Worm (Caenorhabditis elegans): ENCODE measurements around the gene col-81.

The col-81 gene

DNA sequence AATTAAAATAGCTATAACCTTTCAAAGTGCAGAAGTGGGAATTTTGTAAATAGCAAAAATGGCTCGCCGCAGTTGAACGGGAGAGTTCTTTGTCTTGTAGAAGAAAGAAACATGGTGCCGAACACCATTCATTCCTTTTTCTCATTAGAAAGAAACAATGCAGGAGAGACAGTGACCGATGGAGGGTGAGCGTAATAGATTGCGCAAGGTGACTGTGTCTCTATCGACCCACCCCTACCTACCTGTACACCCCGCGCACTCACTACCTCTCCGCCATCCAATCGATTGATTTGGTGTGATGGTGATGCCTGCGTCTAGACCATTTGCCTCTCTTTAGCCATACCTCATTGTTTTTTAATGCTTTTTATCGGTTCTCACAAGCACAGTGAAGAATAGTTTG lies 24.4 kb downstream of the col-81 start:
- TF ChIP-seq F49E8.2 (tag; optimal IDR thresholded peaks at IDR 0.05; ENCODE audit: borderline replicate concordance) = no peak
- peak; percentile 2 for TF ChIP-seq mes-2 (tag; optimal IDR thresholded peaks at IDR 0.05; ENCODE audit: poor library complexity, severe bottlenecking)

DNA sequence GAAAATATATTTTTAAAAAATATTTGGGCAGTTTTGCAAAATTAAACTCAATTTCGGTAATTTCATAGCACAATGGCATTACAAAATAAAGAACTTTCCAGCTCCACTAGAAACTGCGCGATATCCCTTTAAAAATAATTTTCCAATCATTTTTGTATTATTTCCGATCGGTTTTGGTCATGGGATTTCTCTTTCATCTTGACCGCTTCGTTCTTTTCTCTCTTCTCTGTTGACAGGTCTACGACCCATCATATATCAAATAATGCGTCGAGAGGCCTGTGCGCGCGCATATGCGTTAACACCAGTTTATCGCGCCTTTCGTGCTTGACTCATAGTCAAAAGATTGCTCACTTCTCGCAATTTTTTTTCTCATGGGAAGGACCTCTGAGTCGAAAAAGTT lies 25.0 kb downstream of the col-81 start:
- TF ChIP-seq D1046.2 (GFP tag; IDR thresholded peaks at IDR 0.05) (no peak), mes-2 (tag; optimal IDR thresholded peaks at IDR 0.05; ENCODE audit: poor library complexity, severe bottlenecking) (peak; percentile 5), aha-1 (tag) (peak; percentile 53), spr-3 (GFP tag; optimal IDR thresholded peaks at IDR 0.05) (no peak), tag-97 (GFP tag; IDR thresholded peaks at IDR 0.05) (no peak), Y105C5A.15 (GFP tag; IDR thresholded peaks at IDR 0.05) (no peak), lin-15B (tag; optimal IDR thresholded peaks at IDR 0.05) (no peak), zip-2 (tag; optimal IDR thresholded peaks at IDR 0.05) (no peak)

DNA sequence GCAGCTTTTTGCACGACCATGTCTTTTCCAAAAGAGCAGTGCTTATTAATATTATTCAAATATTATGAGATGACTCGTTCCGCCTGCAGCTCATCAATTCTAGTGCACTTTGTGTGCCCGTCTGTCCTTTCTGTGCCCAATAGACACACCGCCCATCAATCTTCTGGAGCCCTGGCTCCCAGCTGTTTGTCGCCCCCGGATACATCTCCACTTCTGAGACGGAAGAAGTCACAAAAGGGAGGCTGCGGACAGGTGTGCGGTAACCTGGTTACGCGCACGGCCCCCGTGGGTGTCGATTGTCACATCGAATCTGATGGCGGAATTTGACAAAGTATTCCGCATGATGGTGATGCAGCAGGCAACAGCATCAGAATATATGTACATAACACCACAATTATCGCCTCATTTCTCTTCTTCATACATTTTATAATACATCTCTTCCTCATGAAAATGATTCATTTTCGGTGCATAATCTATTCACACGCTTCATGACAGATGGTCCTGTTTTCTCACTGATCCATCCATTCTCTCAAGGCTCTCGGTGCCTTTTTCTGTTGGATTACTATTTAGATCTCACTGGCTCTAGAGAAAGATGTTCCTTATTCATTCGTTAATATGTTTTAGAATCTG lies 27.0 kb downstream of the col-81 start:
- no peak for TF ChIP-seq nhr-42 (GFP tag; IDR thresholded peaks at IDR 0.05)
- no peak for TF ChIP-seq ceh-62 (tag; optimal IDR thresholded peaks at IDR 0.05)
- 0 out of 2 replicates have a peak, but pooled peaks have one; percentile 26 for TF ChIP-seq egl-43 (GFP tag; IDR thresholded peaks at IDR 0.05)
- no peak for TF ChIP-seq aly-2 (tag; optimal IDR thresholded peaks at IDR 0.05)
- no peak for TF ChIP-seq F37D6.2 (tag; optimal IDR thresholded peaks at IDR 0.05)
- no peak for TF ChIP-seq dmd-8 (GFP tag; IDR thresholded peaks at IDR 0.05)
- TF ChIP-seq lim-7 (GFP tag; IDR thresholded peaks at IDR 0.05) = no peak
- TF ChIP-seq set-16 (GFP tag; IDR thresholded peaks at IDR 0.05) = peak; percentile 44
- TF ChIP-seq nhr-6 (tag; optimal IDR thresholded peaks at IDR 0.05) = no peak
- TF ChIP-seq vab-7 (GFP tag; IDR thresholded peaks at IDR 0.05) = no peak
- TF ChIP-seq Y75B8A.6 (GFP tag; IDR thresholded peaks at IDR 0.05) = no peak
- TF ChIP-seq unc-62 (GFP tag; optimal IDR thresholded peaks at IDR 0.05 in 1 of 2) = peak in 1 of 2 experiments; percentile 82
- no peak for TF ChIP-seq unc-62 (tag; optimal IDR thresholded peaks at IDR 0.05)
- TF ChIP-seq aha-1 (tag) = peak; percentile 60
- no peak for TF ChIP-seq ceh-82 (tag; optimal IDR thresholded peaks at IDR 0.05)
- TF ChIP-seq nhr-111 (GFP tag; optimal IDR thresholded peaks at IDR 0.05) = no peak
- TF ChIP-seq ztf-11 (tag; optimal IDR thresholded peaks at IDR 0.05) = no peak
- TF ChIP-seq lin-15B (tag; optimal IDR thresholded peaks at IDR 0.05) = no peak
- no peak for TF ChIP-seq hlh-30 (tag; optimal IDR thresholded peaks at IDR 0.05; ENCODE audit: insufficient read depth)
- no peak for TF ChIP-seq madf-9 (GFP tag; conservative IDR thresholded peaks at IDR 0.05)
- no peak for TF ChIP-seq jun-1 (tag; optimal IDR thresholded peaks at IDR 0.05)
- TF ChIP-seq nhr-102 (tag; optimal IDR thresholded peaks at IDR 0.05) = no peak

DNA sequence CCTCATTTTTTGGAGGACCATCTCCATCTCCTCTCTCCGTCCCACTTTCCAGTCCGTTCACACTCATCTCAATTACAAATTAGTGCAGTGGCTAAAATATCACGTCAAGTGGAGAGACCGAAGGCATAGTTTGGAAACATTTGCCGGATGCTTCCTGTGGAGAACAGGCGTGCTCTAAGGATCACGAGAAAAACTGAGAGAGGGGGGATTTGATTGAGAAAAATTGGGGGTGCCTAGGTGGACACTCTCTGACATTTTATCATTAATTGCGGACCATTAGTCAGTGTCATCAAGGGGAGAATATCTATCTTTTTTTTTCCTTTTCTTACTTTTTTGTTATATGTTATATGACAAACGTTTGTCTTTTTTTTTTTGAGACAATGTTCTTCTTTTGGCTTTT lies 31.6 kb downstream of the col-81 start:
- TF ChIP-seq tag-97 (GFP tag; IDR thresholded peaks at IDR 0.05) (no peak), hlh-11 (tag; optimal IDR thresholded peaks at IDR 0.05) (peak; percentile 4), lin-38 (GFP tag; IDR thresholded peaks at IDR 0.05) (no peak), D1046.2 (GFP tag; IDR thresholded peaks at IDR 0.05) (no peak), hlh-30 (tag; optimal IDR thresholded peaks at IDR 0.05; ENCODE audit: insufficient read depth) (peak; percentile 12), nhr-11 (tag; optimal IDR thresholded peaks at IDR 0.05) (peak; percentile 55)

DNA sequence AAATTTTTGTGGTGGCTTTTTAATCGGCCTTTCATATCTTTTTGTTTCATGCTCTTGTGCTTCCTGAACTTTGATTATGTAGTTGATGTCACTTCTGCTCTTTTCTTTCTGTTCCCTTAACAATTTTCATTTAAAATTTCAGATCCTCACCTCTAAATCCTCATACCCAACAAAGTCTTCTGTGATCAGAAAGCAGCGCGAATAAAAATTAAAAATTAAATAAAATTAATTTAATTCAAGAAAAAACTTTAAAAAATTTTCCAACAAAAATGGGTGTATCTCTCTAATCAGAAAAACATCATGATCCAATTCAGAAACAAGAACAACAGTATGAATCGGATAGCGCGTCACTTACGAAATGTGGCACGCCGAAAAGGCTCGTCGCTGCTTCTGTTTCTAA lies 38.3 kb downstream of the col-81 start, which contains the start of gene ptp-3:
Gene ptp-3 (plus strand): TSS at position 301 of the 400 bp plus-strand sequence.
- no peak for TF ChIP-seq ceh-82 (tag; optimal IDR thresholded peaks at IDR 0.05)

DNA sequence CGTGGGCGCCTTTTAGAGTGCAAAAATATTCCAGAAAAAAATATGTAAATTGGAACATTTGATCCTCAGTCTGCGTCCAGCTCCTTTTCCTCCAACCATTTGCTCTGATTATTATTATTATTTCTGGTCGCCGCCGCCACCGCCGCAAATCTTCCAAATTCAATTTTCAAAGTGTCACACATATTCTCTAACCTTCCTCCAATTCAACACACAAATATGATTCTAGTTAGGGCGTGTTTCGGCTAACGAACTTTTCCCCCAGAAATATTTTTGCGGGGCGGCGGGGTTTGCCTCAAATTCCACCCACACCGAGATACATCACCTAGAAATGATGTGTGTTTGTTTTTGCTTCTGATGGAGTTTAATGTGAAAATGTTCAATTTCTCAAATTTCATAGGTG lies 41.9 kb downstream of the col-81 start:
- no peak for TF ChIP-seq nhr-41 (GFP tag; IDR thresholded peaks at IDR 0.05)
- TF ChIP-seq fos-1 (tag; optimal IDR thresholded peaks at IDR 0.05) = no peak
- no peak for TF ChIP-seq madf-5 (GFP tag; IDR thresholded peaks at IDR 0.05)
- TF ChIP-seq pha-4 (GFP tag; IDR thresholded peaks at IDR 0.05) = no peak
- TF ChIP-seq pha-4 (tag; optimal IDR thresholded peaks at IDR 0.05) = no peak

All from whole organism, L4 larva.